Fruit fly (Drosophila melanogaster): ENCODE measurements around the gene atk.

The atk gene

dm6 chr3L:20508136-20508635, 43.5 kb upstream of the atk start (continued):
- TF ChIP-seq CG5245 (GFP tag; optimal IDR thresholded peaks at IDR 0.05), result peak; percentile 91
- TF ChIP-seq kni (GFP tag; optimal IDR thresholded peaks at IDR 0.05), result peak; percentile 63
- peak; percentile 90 for TF ChIP-seq pnt (GFP tag; optimal IDR thresholded peaks at IDR 0.05)
- TF ChIP-seq HHEX (GFP tag; optimal IDR thresholded peaks at IDR 0.05), result peak; percentile 96
- TF ChIP-seq CHES-1-like (GFP tag; optimal IDR thresholded peaks at IDR 0.05), result peak; percentile 94
- TF ChIP-seq PHDP (tag; optimal IDR thresholded peaks at IDR 0.05), result peak; percentile 96
- no peak; the same call in 1 of the 2 replicates for TF ChIP-seq CG42726 (GFP tag; IDR thresholded peaks at IDR 0.05; ENCODE audit: partially characterized antibody)
- peak; percentile 68 for TF ChIP-seq gcm (GFP tag; optimal IDR thresholded peaks at IDR 0.05)
- TF ChIP-seq HLH4C (GFP tag; IDR thresholded peaks at IDR 0.05; ENCODE audit: partially characterized antibody), result 0 out of 3 replicates have a peak, but pooled peaks have one; percentile 30
- peak; percentile 71 to 86 for TF ChIP-seq bsh (GFP tag; optimal IDR thresholded peaks at IDR 0.05)
- peak; percentile 76 for TF ChIP-seq gcm2 (GFP tag; optimal IDR thresholded peaks at IDR 0.05)
- TF ChIP-seq CG10274 (GFP tag; optimal IDR thresholded peaks at IDR 0.05), result peak; percentile 89
- TF ChIP-seq gce (GFP tag; IDR thresholded peaks at IDR 0.05), result peak; percentile 73; the same call in 1 of the 3 replicates
- peak; percentile 66 for TF ChIP-seq Dip2 (GFP tag; IDR thresholded peaks at IDR 0.05)
- peak; percentile 21 for TF ChIP-seq btn (GFP tag; optimal IDR thresholded peaks at IDR 0.05)
- peak; percentile 75 for TF ChIP-seq CG1529 (GFP tag; optimal IDR thresholded peaks at IDR 0.05)
- peak; percentile 96 for TF ChIP-seq CG4404 (GFP tag; IDR thresholded peaks at IDR 0.05)
- TF ChIP-seq mld (GFP tag; IDR thresholded peaks at IDR 0.05; ENCODE audit: partially characterized antibody), result no peak
- TF ChIP-seq Jarid2 (GFP tag; optimal IDR thresholded peaks at IDR 0.05), result peak; percentile 74
- TF ChIP-seq HLH3B (GFP tag; IDR thresholded peaks at IDR 0.05), result peak; percentile 90; the same call in 1 of the 2 replicates
- peak; percentile 79 for TF ChIP-seq Nf-YB (GFP tag; optimal IDR thresholded peaks at IDR 0.05)
- TF ChIP-seq CG34422 (GFP tag; IDR thresholded peaks at IDR 0.05), result peak; percentile 93
- peak; percentile 31 for TF ChIP-seq corto (GFP tag; optimal IDR thresholded peaks at IDR 0.05)
- peak; percentile 92 for TF ChIP-seq sd (tag; optimal IDR thresholded peaks at IDR 0.05)
- TF ChIP-seq D19B (GFP tag; optimal IDR thresholded peaks at IDR 0.05), result peak; percentile 91
- peak; percentile 81 for TF ChIP-seq Asciz (GFP tag; optimal IDR thresholded peaks at IDR 0.05)
- TF ChIP-seq seq (GFP tag; IDR thresholded peaks at IDR 0.05), result peak; percentile 91
- peak; percentile 82 for TF ChIP-seq odd (GFP tag; optimal IDR thresholded peaks at IDR 0.05)
- peak; percentile 76 for TF ChIP-seq gsb-n (tag; optimal IDR thresholded peaks at IDR 0.05)
- TF ChIP-seq CG2116 (GFP tag; optimal IDR thresholded peaks at IDR 0.05), result peak; percentile 53
- peak; percentile 90 for TF ChIP-seq CG13424 (tag; optimal IDR thresholded peaks at IDR 0.05)
- peak; percentile 89 for TF ChIP-seq Blimp-1 (GFP tag; optimal IDR thresholded peaks at IDR 0.05)
- peak; percentile 84 for TF ChIP-seq Ssrp (tag; optimal IDR thresholded peaks at IDR 0.05)
- no peak for TF ChIP-seq Tbp (GFP tag; optimal IDR thresholded peaks at IDR 0.05)
- peak; percentile 79 for TF ChIP-seq sens-2 (GFP tag; IDR thresholded peaks at IDR 0.05)
- peak; percentile 75 for TF ChIP-seq CG6654 (GFP tag; optimal IDR thresholded peaks at IDR 0.05)
- peak; percentile 89 for TF ChIP-seq org-1 (GFP tag; optimal IDR thresholded peaks at IDR 0.05)
- peak; percentile 78 for TF ChIP-seq pb (GFP tag; optimal IDR thresholded peaks at IDR 0.05)
- peak; percentile 64 for TF ChIP-seq CG17802 (tag; optimal IDR thresholded peaks at IDR 0.05)
- peak; percentile 83 for TF ChIP-seq CG10959 (GFP tag; IDR thresholded peaks at IDR 0.05)
- TF ChIP-seq crol (GFP tag; IDR thresholded peaks at IDR 0.05), result no peak; the same call in 1 of the 2 replicates
- TF ChIP-seq chinmo (GFP tag; IDR thresholded peaks at IDR 0.05; ENCODE audit: partially characterized antibody), result 0 out of 4 replicates have a peak, but pooled peaks have one; percentile 38
- peak; percentile 88 for TF ChIP-seq exex (tag; optimal IDR thresholded peaks at IDR 0.05)
- TF ChIP-seq Gug (GFP tag; IDR thresholded peaks at IDR 0.05), result peak; percentile 98
- peak; percentile 94 for TF ChIP-seq CG4424 (GFP tag; optimal IDR thresholded peaks at IDR 0.05)
- peak; percentile 79 for TF ChIP-seq repo (GFP tag; optimal IDR thresholded peaks at IDR 0.05)
- TF ChIP-seq oc (tag; optimal IDR thresholded peaks at IDR 0.05), result peak; percentile 78
- TF ChIP-seq CG6683 (GFP tag; optimal IDR thresholded peaks at IDR 0.05), result peak; percentile 89
- TF ChIP-seq Atf-2 (GFP tag; optimal IDR thresholded peaks at IDR 0.05), result peak; percentile 83
